Worm (Caenorhabditis elegans) whole organism, young adult: ENCODE data around the gene srbc-55.

ENCODE experiments used
- B0261.1 ChIP-seq: sonication (generic microtip); optimal IDR thresholded peaks from 2 replicates; lab custom pipeline; 2016; ENCODE audit warnings: mild to moderate bottlenecking, missing genetic modification characterization, moderate library complexity, missing compliant biosample characterization
- B0336.3 ChIP-seq: fragments of 200-800 bp; sonication (Bioruptor generic); IDR thresholded peaks from 2 replicates; pipeline ENCODE4 v1.3.6; 2022; ENCODE audit warnings: missing genetic modification characterization, missing compliant biosample characterization
- F10E7.11 ChIP-seq: sonication (generic microtip); optimal IDR thresholded peaks from 2 replicates; lab custom pipeline; 2017; ENCODE audit warnings: mild to moderate bottlenecking, missing genetic modification characterization, moderate library complexity, missing compliant biosample characterization
- F37B4.10 ChIP-seq: fragments of 200-800 bp; sonication (Bioruptor generic); IDR thresholded peaks from 2 replicates; pipeline ENCODE4 v1.3.6; 2022; ENCODE audit warnings: missing genetic modification characterization, missing compliant biosample characterization
- F39B2.1 ChIP-seq: fragments of 200-800 bp; sonication (Bioruptor generic); IDR thresholded peaks from 2 replicates; pipeline ENCODE4 v1.3.6; 2022; ENCODE audit warnings: missing genetic modification reagents, missing genetic modification characterization, missing compliant biosample characterization
- F57A8.1 ChIP-seq: fragments of 200-800 bp; sonication (Bioruptor generic); optimal IDR thresholded peaks from 2 replicates; lab custom pipeline; 2018; ENCODE audit warnings: mild to moderate bottlenecking, missing genetic modification characterization, moderate library complexity, missing compliant biosample characterization
- F57C9.4 ChIP-seq: sonication (generic microtip); optimal IDR thresholded peaks from 2 replicates; lab custom pipeline; 2017; ENCODE audit warnings: mild to moderate bottlenecking, missing genetic modification characterization, missing compliant biosample characterization
- K11D2.4 ChIP-seq: fragments of 200-800 bp; sonication (Bioruptor generic); IDR thresholded peaks from 2 replicates; pipeline ENCODE4 v1.3.6; 2022; ENCODE audit warnings: missing genetic modification reagents, missing genetic modification characterization, missing compliant biosample characterization
- K12H6.12 ChIP-seq: fragments of 200-800 bp; sonication (Bioruptor generic); optimal IDR thresholded peaks from 2 replicates; lab custom pipeline; 2018; ENCODE audit warnings: mild to moderate bottlenecking, missing genetic modification characterization, missing compliant biosample characterization
- T26A5.8 ChIP-seq: sonication (generic microtip); optimal IDR thresholded peaks from 2 replicates; lab custom pipeline; 2016; ENCODE audit warnings: missing genetic modification characterization, missing compliant biosample characterization
- Y53G8AR.9 ChIP-seq: fragments of 200-800 bp; sonication (Bioruptor generic); conservative IDR thresholded peaks from 2 replicates; pipeline ENCODE4 v1.3.6; 2022; ENCODE audit warnings: missing genetic modification reagents, missing genetic modification characterization, missing compliant biosample characterization
- Y79H2A.3 ChIP-seq: fragments of 200-800 bp; sonication (Bioruptor generic); conservative IDR thresholded peaks from 2 replicates; pipeline ENCODE4 v1.3.6; 2022; ENCODE audit warnings: missing genetic modification reagents, missing genetic modification characterization, missing compliant biosample characterization
- atf-7 ChIP-seq: sonication (generic microtip); optimal IDR thresholded peaks from 2 replicates; lab custom pipeline; 2017; ENCODE audit warnings: mild to moderate bottlenecking, missing genetic modification characterization, missing compliant biosample characterization
- athp-1 ChIP-seq: sonication (generic microtip); optimal IDR thresholded peaks from 2 replicates; lab custom pipeline; 2017; ENCODE audit warnings: mild to moderate bottlenecking, missing genetic modification characterization, missing compliant biosample characterization
- attf-6 ChIP-seq: fragments of 200-800 bp; sonication (Bioruptor generic); IDR thresholded peaks from 2 replicates; pipeline ENCODE4 v1.3.6; 2022; ENCODE audit warnings: missing genetic modification reagents, missing genetic modification characterization, missing compliant biosample characterization
- bed-1 ChIP-seq: fragments of 200-800 bp; sonication (Bioruptor generic); IDR thresholded peaks from 2 replicates; pipeline ENCODE4 v1.3.6; 2022; ENCODE audit warnings: missing genetic modification reagents, missing genetic modification characterization, missing compliant biosample characterization
- ccch-3 ChIP-seq: fragments of 200-800 bp; sonication (Bioruptor generic); optimal IDR thresholded peaks from 2 replicates; lab custom pipeline; 2018; ENCODE audit warnings: mild to moderate bottlenecking, missing genetic modification characterization, missing compliant biosample characterization
- ceh-100 ChIP-seq: fragments of 200-800 bp; sonication (Bioruptor generic); IDR thresholded peaks from 2 replicates; pipeline ENCODE4 v1.3.6; 2022; ENCODE audit warnings: missing genetic modification reagents, missing genetic modification characterization, missing compliant biosample characterization
- ceh-40 ChIP-seq: fragments of 200-800 bp; sonication (Bioruptor generic); IDR thresholded peaks from 2 replicates; pipeline ENCODE4 v1.3.6; 2022; ENCODE audit warnings: missing genetic modification characterization, missing compliant biosample characterization
- ceh-79 ChIP-seq: sonication (generic microtip); optimal IDR thresholded peaks from 2 replicates; lab custom pipeline; 2017; ENCODE audit warnings: mild to moderate bottlenecking, missing genetic modification characterization, missing compliant biosample characterization
- efl-1 ChIP-seq: fragments of 150-350 bp; optimal IDR thresholded peaks from 2 replicates; lab custom pipeline; 2014; ENCODE audit warnings: missing biosample characterization, missing genetic modification reagents, missing genetic modification characterization
- egl-18 ChIP-seq: fragments of 200-800 bp; sonication (Bioruptor generic); IDR thresholded peaks from 2 replicates; pipeline ENCODE4 v1.3.6; 2022; ENCODE audit warnings: missing genetic modification reagents, missing genetic modification characterization, missing compliant biosample characterization
- ets-4 ChIP-seq: fragments of 200-800 bp; sonication (Bioruptor generic); optimal IDR thresholded peaks from 2 replicates; lab custom pipeline; 2018; ENCODE audit warnings: mild to moderate bottlenecking, missing genetic modification characterization, missing compliant biosample characterization
- hlh-26 ChIP-seq: fragments of 200-800 bp; sonication (Bioruptor generic); conservative IDR thresholded peaks from 2 replicates; pipeline ENCODE4 v1.3.6; 2022; ENCODE audit warnings: missing genetic modification reagents, missing genetic modification characterization, missing compliant biosample characterization
- hrde-1 ChIP-seq: sonication (generic microtip); optimal IDR thresholded peaks from 2 replicates; lab custom pipeline; 2016; ENCODE audit warnings: missing genetic modification characterization, mild to moderate bottlenecking, missing compliant biosample characterization, moderate library complexity, missing genotype, missing genetic modification reagents, borderline replicate concordance
- let-526 ChIP-seq: fragments of 200-800 bp; sonication (Bioruptor generic); IDR thresholded peaks from 2 replicates; pipeline ENCODE4 v1.3.6; 2022; ENCODE audit warnings: missing genetic modification reagents, missing genetic modification characterization, missing compliant biosample characterization
- lin-35 ChIP-seq, 3 experiments: fragments of 150-350 bp in 2 of 3; sonication (generic microtip) in 1 of 3; optimal IDR thresholded peaks; 2 replicates each; lab custom pipeline; 2014 to 2018; ENCODE audit warnings: missing biosample characterization in 3 of 3, missing genetic modification characterization in 3 of 3, missing genetic modification reagents in 3 of 3
- lin-40 ChIP-seq: sonication (generic microtip); optimal IDR thresholded peaks from 2 replicates; lab custom pipeline; 2016; ENCODE audit warnings: missing genetic modification characterization, mild to moderate bottlenecking, missing compliant biosample characterization, missing genotype, missing genetic modification reagents
- lir-1 ChIP-seq: fragments of 200-800 bp; sonication (Bioruptor generic); conservative IDR thresholded peaks from 2 replicates; pipeline ENCODE4 v1.3.6; 2022; ENCODE audit warnings: missing genetic modification reagents, missing genetic modification characterization, missing compliant biosample characterization
- madf-10 ChIP-seq: sonication (generic microtip); optimal IDR thresholded peaks from 2 replicates; lab custom pipeline; 2016; ENCODE audit warnings: mild to moderate bottlenecking, missing genetic modification characterization, missing compliant biosample characterization
- madf-6 ChIP-seq: fragments of 200-800 bp; sonication (Bioruptor generic); IDR thresholded peaks from 2 replicates; pipeline ENCODE4 v1.3.6; 2022; ENCODE audit warnings: missing genetic modification reagents, missing genetic modification characterization, missing compliant biosample characterization
- madf-8 ChIP-seq: fragments of 200-800 bp; sonication (Bioruptor generic); conservative IDR thresholded peaks from 2 replicates; pipeline ENCODE4 v1.3.6; 2022; ENCODE audit warnings: missing genetic modification reagents, missing genetic modification characterization, missing compliant biosample characterization
- nhr-27 ChIP-seq: fragments of 200-800 bp; sonication (Bioruptor generic); optimal IDR thresholded peaks from 2 replicates; lab custom pipeline; 2018; ENCODE audit warnings: mild to moderate bottlenecking, missing genetic modification characterization, moderate library complexity, missing compliant biosample characterization
- nhr-80 ChIP-seq: sonication (generic microtip); optimal IDR thresholded peaks from 2 replicates; lab custom pipeline; 2016; ENCODE audit warnings: missing genetic modification characterization, missing compliant biosample characterization
- nhr-90 ChIP-seq: sonication (generic microtip); optimal IDR thresholded peaks from 2 replicates; lab custom pipeline; 2016; ENCODE audit warnings: missing genotype, mild to moderate bottlenecking, missing genetic modification characterization, missing compliant biosample characterization
- pbrm-1 ChIP-seq: fragments of 200-800 bp; sonication (Bioruptor generic); IDR thresholded peaks from 2 replicates; pipeline ENCODE4 v1.3.6; 2022; ENCODE audit warnings: missing genetic modification reagents, missing genetic modification characterization, missing compliant biosample characterization
- rcor-1 ChIP-seq: fragments of 200-800 bp; sonication (Bioruptor generic); IDR thresholded peaks from 2 replicates; pipeline ENCODE4 v1.3.6; 2022; ENCODE audit warnings: missing genetic modification reagents, missing genetic modification characterization, missing compliant biosample characterization
- rec-8 ChIP-seq, 2 experiments: sonication (generic microtip); optimal IDR thresholded peaks; 2 replicates each; lab custom pipeline; 2016; ENCODE audit warnings: mild to moderate bottlenecking in 2 of 2, missing genetic modification characterization in 2 of 2, missing genetic modification reagents in 2 of 2, missing genotype in 2 of 2, missing biosample characterization in 1 of 2, missing compliant biosample characterization in 1 of 2, moderate library complexity in 1 of 2
- snpc-1.1 ChIP-seq: sonication (generic microtip); optimal IDR thresholded peaks from 2 replicates; lab custom pipeline; 2017; ENCODE audit warnings: missing genetic modification characterization, mild to moderate bottlenecking, missing compliant biosample characterization, antibody characterized with exemption, moderate library complexity, missing genotype, missing genetic modification reagents; ENCODE audit not compliant: insufficient read depth
- snpc-3.4 ChIP-seq: sonication (generic microtip); optimal IDR thresholded peaks from 2 replicates; lab custom pipeline; 2017; ENCODE audit warnings: missing genetic modification characterization, mild to moderate bottlenecking, missing compliant biosample characterization, antibody characterized with exemption, moderate library complexity, missing genotype, missing genetic modification reagents
- tbp1 ChIP-seq: fragments of 200-800 bp; sonication (Bioruptor generic); optimal IDR thresholded peaks from 2 replicates; lab custom pipeline; 2018; ENCODE audit warnings: mild to moderate bottlenecking, missing genetic modification characterization, missing compliant biosample characterization
- tbx-9 ChIP-seq: sonication (generic microtip); optimal IDR thresholded peaks from 2 replicates; lab custom pipeline; 2016; ENCODE audit warnings: borderline replicate concordance, missing genetic modification characterization, inconsistent platforms, missing compliant biosample characterization
- unc-130 ChIP-seq: sonication (generic microtip); optimal IDR thresholded peaks from 2 replicates; lab custom pipeline; 2016; ENCODE audit warnings: missing genetic modification reagents, missing genetic modification characterization, missing compliant biosample characterization
- xnd-1 ChIP-seq: sonication (generic microtip); optimal IDR thresholded peaks from 2 replicates; lab custom pipeline; 2016; ENCODE audit warnings: missing genotype, missing genetic modification reagents, missing genetic modification characterization, missing compliant biosample characterization
- zfh-2 ChIP-seq: fragments of 200-800 bp; sonication (Bioruptor generic); conservative IDR thresholded peaks from 2 replicates; pipeline ENCODE4 v1.3.6; 2022; ENCODE audit warnings: missing genetic modification reagents, missing genetic modification characterization, missing compliant biosample characterization
- zim-3 ChIP-seq: sonication (generic microtip); optimal IDR thresholded peaks from 2 replicates; lab custom pipeline; 2017; ENCODE audit warnings: mild to moderate bottlenecking, missing genetic modification characterization, moderate library complexity, missing compliant biosample characterization
- ztf-28 ChIP-seq: fragments of 200-800 bp; sonication (Bioruptor generic); IDR thresholded peaks from 2 replicates; pipeline ENCODE4 v1.3.6; 2022; ENCODE audit warnings: missing genetic modification reagents, missing genetic modification characterization, missing compliant biosample characterization
- ztf-3 ChIP-seq: fragments of 200-800 bp; sonication (Bioruptor generic); optimal IDR thresholded peaks from 2 replicates; lab custom pipeline; 2018; ENCODE audit warnings: mild to moderate bottlenecking, missing genetic modification characterization, missing compliant biosample characterization

The srbc-55 gene

DNA sequence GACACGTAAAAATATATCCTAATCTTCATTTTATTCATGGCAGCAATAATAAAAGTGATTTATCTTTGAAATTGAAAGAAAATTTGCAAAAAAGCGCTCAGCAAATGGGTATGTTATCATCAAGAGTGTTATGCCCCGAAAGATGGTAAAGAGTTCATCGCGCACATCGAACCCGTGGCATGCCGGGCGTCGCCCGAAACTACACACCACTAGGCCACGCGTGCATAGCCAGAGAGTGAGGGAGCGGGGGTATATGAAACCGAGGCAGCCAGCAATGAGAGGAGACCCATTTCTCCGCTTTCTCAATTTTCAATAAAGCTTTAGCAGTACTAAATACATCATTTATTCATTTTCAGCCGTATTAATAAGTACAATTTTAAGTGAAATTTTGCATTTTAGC lies 44.0 kb upstream of the srbc-55 start (continued):
- TF ChIP-seq bed-1 (GFP tag; lab: Robert Waterston, UW): peak; percentile 95
- TF ChIP-seq nhr-80 (tag; lab: Kevin White, UChicago): peak; percentile 65
- TF ChIP-seq efl-1 (GFP tag; lab: Kevin White, UChicago): peak; percentile 34
- TF ChIP-seq snpc-3.4 (tag; lab: Kevin White, UChicago): peak; percentile 93
- peak; percentile 43 for TF ChIP-seq madf-8 (GFP tag; lab: Robert Waterston, UW)
- TF ChIP-seq T26A5.8 (tag; lab: Kevin White, UChicago): peak; percentile 95
- peak; percentile 92; the same call in 1 of the 2 replicates for TF ChIP-seq F37B4.10 (GFP tag; lab: Robert Waterston, UW)
- TF ChIP-seq Y53G8AR.9: peak; percentile 81
- peak; percentile 88 for TF ChIP-seq atf-7 (tag; lab: Kevin White, UChicago)
- 0 out of 2 replicates have a peak, but pooled peaks have one; percentile 46 for TF ChIP-seq hlh-26
- peak; percentile 79 for TF ChIP-seq ztf-3 (GFP tag; lab: Kevin White, UChicago)
- TF ChIP-seq xnd-1 (tag; lab: Kevin White, UChicago): peak; percentile 12
- TF ChIP-seq ztf-28 (GFP tag; lab: Robert Waterston, UW): peak; percentile 86; the same call in 1 of the 2 replicates
- peak; percentile 74 for TF ChIP-seq F57C9.4 (tag; lab: Kevin White, UChicago)
- peak; percentile 94 to 98 for TF ChIP-seq rec-8 (tag; optimal IDR thresholded peaks at IDR 0.05; lab: Kevin White, UChicago)
- TF ChIP-seq zfh-2 (GFP tag; lab: Robert Waterston, UW): no peak; the same call in 1 of the 2 replicates
- TF ChIP-seq snpc-1.1 (tag; lab: Kevin White, UChicago): peak; percentile 83
- peak; percentile 90 for TF ChIP-seq ets-4
- TF ChIP-seq hrde-1 (tag; lab: Kevin White, UChicago): peak; percentile 93
- TF ChIP-seq F39B2.1 (GFP tag; lab: Robert Waterston, UW): no peak
- peak; percentile 70 for TF ChIP-seq ccch-3 (GFP tag; lab: Kevin White, UChicago)
- TF ChIP-seq B0336.3 (GFP tag; lab: Robert Waterston, UW): peak; percentile 87; the same call in 1 of the 2 replicates
- TF ChIP-seq F10E7.11: peak; percentile 97
- peak; percentile 100 for TF ChIP-seq tbp1 (GFP tag; lab: Kevin White, UChicago)
- peak; percentile 94; the same call in 1 of the 2 replicates for TF ChIP-seq ceh-40 (GFP tag; lab: Robert Waterston, UW)
- peak; percentile 97 for TF ChIP-seq ceh-79 (tag; lab: Kevin White, UChicago)
- TF ChIP-seq athp-1 (tag; lab: Kevin White, UChicago): peak; percentile 96
- TF ChIP-seq nhr-90 (tag; lab: Kevin White, UChicago): peak; percentile 98
- peak; percentile 78 for TF ChIP-seq lir-1 (GFP tag; lab: Robert Waterston, UW)
- TF ChIP-seq F57A8.1 (GFP tag; lab: Kevin White, UChicago): peak; percentile 91
- peak in 2 of 3 experiments; percentile 30 to 82 for TF ChIP-seq lin-35 (GFP tag; optimal IDR thresholded peaks at IDR 0.05; lab: Kevin White, UChicago)
- peak; percentile 85 for TF ChIP-seq attf-6 (GFP tag; lab: Robert Waterston, UW)
- TF ChIP-seq rcor-1 (GFP tag; lab: Robert Waterston, UW): peak; percentile 87
- TF ChIP-seq unc-130 (GFP tag; lab: Kevin White, UChicago): peak; percentile 81
- 0 out of 2 replicates have a peak, but pooled peaks have one; percentile 65 for TF ChIP-seq Y79H2A.3 (GFP tag; lab: Robert Waterston, UW)
- TF ChIP-seq lin-40 (tag; lab: Kevin White, UChicago): no peak
- peak; percentile 91 for TF ChIP-seq nhr-27 (tag; lab: Kevin White, UChicago)
- peak; percentile 87 for TF ChIP-seq madf-10 (tag; lab: Kevin White, UChicago)
- peak; percentile 89 for TF ChIP-seq let-526 (GFP tag; lab: Robert Waterston, UW)
- peak; percentile 99 for TF ChIP-seq B0261.1 (tag; lab: Kevin White, UChicago)
- peak; percentile 83; the same call in 1 of the 2 replicates for TF ChIP-seq egl-18 (GFP tag; lab: Robert Waterston, UW)
- TF ChIP-seq zim-3 (tag; lab: Kevin White, UChicago): peak; percentile 98
- peak; percentile 81 for TF ChIP-seq madf-6
- peak; percentile 91 for TF ChIP-seq pbrm-1
- peak; percentile 96 for TF ChIP-seq tbx-9 (tag; lab: Kevin White, UChicago)
- TF ChIP-seq ceh-100: peak; percentile 81
- TF ChIP-seq K11D2.4 (GFP tag; lab: Robert Waterston, UW): peak; percentile 84
- peak; percentile 77 for TF ChIP-seq K12H6.12 (tag; lab: Kevin White, UChicago)
